Fruit fly (Drosophila melanogaster) whole organism, wandering third instar larva: ENCODE data around the gene CG32365.

Experiments
- CrebA ChIP-seq: fragments of 200-800 bp; sonication (Bioruptor generic); optimal IDR thresholded peaks from 2 replicates; lab custom pipeline; 2016; ENCODE audit warnings: missing biosample characterization, mild to moderate bottlenecking, missing genetic modification characterization, borderline replicate concordance
- Jra ChIP-seq: sonication (Bioruptor generic); optimal IDR thresholded peaks from 2 replicates; lab custom pipeline; 2016; ENCODE audit warnings: missing biosample characterization, missing genetic modification characterization
- OdsH ChIP-seq: fragments of 200-800 bp; sonication (Bioruptor generic); optimal IDR thresholded peaks from 2 replicates; lab custom pipeline; 2016; ENCODE audit warnings: missing biosample characterization, mild to moderate bottlenecking, missing genetic modification characterization
- pan ChIP-seq: fragments of >200 bp; optimal IDR thresholded peaks from 2 replicates; lab custom pipeline; 2017
- psq ChIP-seq: fragments of 200-800 bp; sonication (Bioruptor generic); optimal IDR thresholded peaks from 3 replicates; lab custom pipeline; 2017; ENCODE audit warnings: missing biosample characterization, mild to moderate bottlenecking, missing genetic modification characterization, moderate library complexity

dm6 chr3L:7890567-7890966 lies 21.7 kb downstream of the CG32365 start:
- TF ChIP-seq Jra (no peak), psq (GFP tag; lab: Kevin White, UChicago) (no peak), CrebA (no peak), pan (no peak), OdsH (GFP tag; lab: Kevin White, UChicago) (no peak)
